Worm (Caenorhabditis elegans): ENCODE results near the gene Y44A6D.1.
A peak's percentile ranks its signal among the peaks of the same experiment; 100 is the strongest.

The Y44A6D.1 gene

ce11 chrV:20790011-20790410 is at the start of gene Y44A6D.1:
Gene Y44A6D.1 (minus strand): TSS chrV:20790033.
- TF ChIP-seq ztf-23 (GFP tag; IDR thresholded peaks at IDR 0.05) (no peak), T22C8.4 (GFP tag; IDR thresholded peaks at IDR 0.05) (no peak), klf-2 (GFP tag; conservative IDR thresholded peaks at IDR 0.05) (no peak), ztf-29 (GFP tag; IDR thresholded peaks at IDR 0.05) (no peak), cog-1 (tag; optimal IDR thresholded peaks at IDR 0.05) (no peak), tab-1 (GFP tag; IDR thresholded peaks at IDR 0.05) (no peak), ref-1 (GFP tag; conservative IDR thresholded peaks at IDR 0.05) (no peak), flt-1 (GFP tag; IDR thresholded peaks at IDR 0.05) (no peak), med-1 (GFP tag; optimal IDR thresholded peaks at IDR 0.05; ENCODE audit: insufficient read depth) (no peak)

ce11 chrV:20839307-20839909 is 49.6 kb upstream of the Y44A6D.1 start:
- TF ChIP-seq ztf-23 (GFP tag; IDR thresholded peaks at IDR 0.05) (peak; percentile 76), flt-1 (GFP tag; IDR thresholded peaks at IDR 0.05) (peak; percentile 69; the same call in 1 of the 2 replicates), klf-2 (GFP tag; conservative IDR thresholded peaks at IDR 0.05) (0 out of 2 replicates have a peak, but pooled peaks have one; percentile 34)

- TF ChIP-seq med-1 (GFP tag; optimal IDR thresholded peaks at IDR 0.05; ENCODE audit: insufficient read depth) (no peak), ref-1 (GFP tag; conservative IDR thresholded peaks at IDR 0.05) (no peak), flt-1 (GFP tag; IDR thresholded peaks at IDR 0.05) (no peak), ztf-23 (GFP tag; IDR thresholded peaks at IDR 0.05) (no peak), klf-2 (GFP tag; conservative IDR thresholded peaks at IDR 0.05) (no peak), T22C8.4 (GFP tag; IDR thresholded peaks at IDR 0.05) (no peak), tab-1 (GFP tag; IDR thresholded peaks at IDR 0.05) (no peak), ztf-29 (GFP tag; IDR thresholded peaks at IDR 0.05) (no peak), cog-1 (tag; optimal IDR thresholded peaks at IDR 0.05) (no peak)
Measured at ce11 chrV:20838565-20838964, 48.7 kb upstream of the Y44A6D.1 start, which contains the start of gene exos-7. Gene exos-7 (plus strand): TSS chrV:20838865.

ce11 chrV:20837765-20838164 is 47.9 kb upstream of the Y44A6D.1 start, which contains the start of gene mrps-12:
Gene mrps-12 (plus strand): TSS chrV:20838080.
- TF ChIP-seq ztf-23 (GFP tag; IDR thresholded peaks at IDR 0.05) (no peak), T22C8.4 (GFP tag; IDR thresholded peaks at IDR 0.05) (no peak), ztf-29 (GFP tag; IDR thresholded peaks at IDR 0.05) (no peak), flt-1 (GFP tag; IDR thresholded peaks at IDR 0.05) (no peak), ref-1 (GFP tag; conservative IDR thresholded peaks at IDR 0.05) (no peak), tab-1 (GFP tag; IDR thresholded peaks at IDR 0.05) (no peak)

ce11 chrV:20832554-20832963 is 42.7 kb upstream of the Y44A6D.1 start:
- peak; percentile 29; the same call in 1 of the 2 replicates for TF ChIP-seq flt-1 (GFP tag; IDR thresholded peaks at IDR 0.05)
- peak; percentile 30 for TF ChIP-seq cog-1 (tag; optimal IDR thresholded peaks at IDR 0.05)
- TF ChIP-seq med-1 (GFP tag; optimal IDR thresholded peaks at IDR 0.05; ENCODE audit: insufficient read depth), result no peak

- TF ChIP-seq ztf-29 (GFP tag; IDR thresholded peaks at IDR 0.05), result no peak
- no peak for TF ChIP-seq T22C8.4 (GFP tag; IDR thresholded peaks at IDR 0.05)
- no peak for TF ChIP-seq med-1 (GFP tag; optimal IDR thresholded peaks at IDR 0.05; ENCODE audit: insufficient read depth)
- no peak for TF ChIP-seq ztf-23 (GFP tag; IDR thresholded peaks at IDR 0.05)
- TF ChIP-seq tab-1 (GFP tag; IDR thresholded peaks at IDR 0.05), result no peak
- TF ChIP-seq ref-1 (GFP tag; conservative IDR thresholded peaks at IDR 0.05), result no peak
- TF ChIP-seq flt-1 (GFP tag; IDR thresholded peaks at IDR 0.05), result no peak
- no peak for TF ChIP-seq cog-1 (tag; optimal IDR thresholded peaks at IDR 0.05)
- no peak for TF ChIP-seq klf-2 (GFP tag; conservative IDR thresholded peaks at IDR 0.05)
Measured at ce11 chrV:20831867-20832266, 42.0 kb upstream of the Y44A6D.1 start.

ce11 chrV:20830409-20830808 is 40.6 kb upstream of the Y44A6D.1 start:
- TF ChIP-seq ref-1 (GFP tag; conservative IDR thresholded peaks at IDR 0.05), result no peak
- no peak for TF ChIP-seq T22C8.4 (GFP tag; IDR thresholded peaks at IDR 0.05)
- no peak for TF ChIP-seq klf-2 (GFP tag; conservative IDR thresholded peaks at IDR 0.05)
- TF ChIP-seq flt-1 (GFP tag; IDR thresholded peaks at IDR 0.05), result no peak
- no peak for TF ChIP-seq ztf-23 (GFP tag; IDR thresholded peaks at IDR 0.05)
- TF ChIP-seq med-1 (GFP tag; optimal IDR thresholded peaks at IDR 0.05; ENCODE audit: insufficient read depth), result no peak
- TF ChIP-seq tab-1 (GFP tag; IDR thresholded peaks at IDR 0.05), result no peak
- no peak for TF ChIP-seq cog-1 (tag; optimal IDR thresholded peaks at IDR 0.05)
- TF ChIP-seq ztf-29 (GFP tag; IDR thresholded peaks at IDR 0.05), result no peak

- TF ChIP-seq flt-1 (GFP tag; IDR thresholded peaks at IDR 0.05) (no peak), ref-1 (GFP tag; conservative IDR thresholded peaks at IDR 0.05) (no peak), klf-2 (GFP tag; conservative IDR thresholded peaks at IDR 0.05) (no peak), tab-1 (GFP tag; IDR thresholded peaks at IDR 0.05) (no peak), med-1 (GFP tag; optimal IDR thresholded peaks at IDR 0.05; ENCODE audit: insufficient read depth) (no peak), ztf-29 (GFP tag; IDR thresholded peaks at IDR 0.05) (no peak), ztf-23 (GFP tag; IDR thresholded peaks at IDR 0.05) (no peak), cog-1 (tag; optimal IDR thresholded peaks at IDR 0.05) (no peak), T22C8.4 (GFP tag; IDR thresholded peaks at IDR 0.05) (no peak)
Measured at ce11 chrV:20829511-20829910, 39.7 kb upstream of the Y44A6D.1 start, which contains the start of gene num-1. Gene num-1 (plus strand): TSS chrV:20829811.

ce11 chrV:20828820-20829219 is 39.0 kb upstream of the Y44A6D.1 start, which contains the start of gene sbt-1:
Gene sbt-1 (minus strand): TSS chrV:20828881.
- TF ChIP-seq tab-1 (GFP tag; IDR thresholded peaks at IDR 0.05) (no peak), flt-1 (GFP tag; IDR thresholded peaks at IDR 0.05) (0 out of 2 replicates have a peak, but pooled peaks have one; percentile 4), ztf-29 (GFP tag; IDR thresholded peaks at IDR 0.05) (no peak), ref-1 (GFP tag; conservative IDR thresholded peaks at IDR 0.05) (no peak), cog-1 (tag; optimal IDR thresholded peaks at IDR 0.05) (no peak), T22C8.4 (GFP tag; IDR thresholded peaks at IDR 0.05) (peak; percentile 32; the same call in 1 of the 2 replicates)

ce11 chrV:20826618-20827017 is 36.8 kb upstream of the Y44A6D.1 start:
- TF ChIP-seq tab-1 (GFP tag; IDR thresholded peaks at IDR 0.05), result no peak
- no peak for TF ChIP-seq ztf-29 (GFP tag; IDR thresholded peaks at IDR 0.05)
- no peak for TF ChIP-seq klf-2 (GFP tag; conservative IDR thresholded peaks at IDR 0.05)
- TF ChIP-seq ref-1 (GFP tag; conservative IDR thresholded peaks at IDR 0.05), result no peak
- TF ChIP-seq T22C8.4 (GFP tag; IDR thresholded peaks at IDR 0.05), result no peak
- no peak for TF ChIP-seq ztf-23 (GFP tag; IDR thresholded peaks at IDR 0.05)
- no peak for TF ChIP-seq med-1 (GFP tag; optimal IDR thresholded peaks at IDR 0.05; ENCODE audit: insufficient read depth)

All from whole organism, midembryonic.